Fruit fly (Drosophila melanogaster) whole organism, wandering third instar larva: Measurements from ENCODE around the gene CG10286.

Source experiments
- CG32264 ChIP-seq: fragments of 200-800 bp; sonication (Bioruptor generic); optimal IDR thresholded peaks from 2 replicates; lab custom pipeline; 2016; ENCODE audit warnings: missing biosample characterization, missing genetic modification characterization
- GATAd ChIP-seq: sonication (Bioruptor generic); optimal IDR thresholded peaks from 2 replicates; lab custom pipeline; 2016; ENCODE audit warnings: missing biosample characterization, missing genetic modification characterization
- N ChIP-seq: fragments of >200 bp; optimal IDR thresholded peaks from 2 replicates; lab custom pipeline; 2018; ENCODE audit warnings: missing biosample characterization, missing external identifiers, missing genetic modification characterization
- Rel ChIP-seq, 2 experiments: fragments of 200-800 bp; sonication (Bioruptor generic) in 1 of 2; optimal IDR thresholded peaks; 2 replicates in 1 of 2; 3 replicates in 1 of 2; lab custom pipeline; 2016 to 2019; ENCODE audit warnings: mild to moderate bottlenecking in 2 of 2, missing biosample characterization in 2 of 2, missing genetic modification characterization in 2 of 2, moderate library complexity in 1 of 2
- dsf ChIP-seq: sonication (Bioruptor generic); optimal IDR thresholded peaks from 2 replicates; lab custom pipeline; 2016; ENCODE audit warnings: missing biosample characterization, missing genetic modification characterization, borderline replicate concordance
- h ChIP-seq: fragments of 200-800 bp; sonication (Bioruptor generic); optimal IDR thresholded peaks from 3 replicates; lab custom pipeline; 2016; ENCODE audit warnings: missing biosample characterization, mild to moderate bottlenecking, missing genetic modification characterization
- usp ChIP-seq: fragments of >200 bp; optimal IDR thresholded peaks from 2 replicates; lab custom pipeline; 2017; ENCODE audit warnings: missing biosample characterization, missing genetic modification characterization

DNA sequence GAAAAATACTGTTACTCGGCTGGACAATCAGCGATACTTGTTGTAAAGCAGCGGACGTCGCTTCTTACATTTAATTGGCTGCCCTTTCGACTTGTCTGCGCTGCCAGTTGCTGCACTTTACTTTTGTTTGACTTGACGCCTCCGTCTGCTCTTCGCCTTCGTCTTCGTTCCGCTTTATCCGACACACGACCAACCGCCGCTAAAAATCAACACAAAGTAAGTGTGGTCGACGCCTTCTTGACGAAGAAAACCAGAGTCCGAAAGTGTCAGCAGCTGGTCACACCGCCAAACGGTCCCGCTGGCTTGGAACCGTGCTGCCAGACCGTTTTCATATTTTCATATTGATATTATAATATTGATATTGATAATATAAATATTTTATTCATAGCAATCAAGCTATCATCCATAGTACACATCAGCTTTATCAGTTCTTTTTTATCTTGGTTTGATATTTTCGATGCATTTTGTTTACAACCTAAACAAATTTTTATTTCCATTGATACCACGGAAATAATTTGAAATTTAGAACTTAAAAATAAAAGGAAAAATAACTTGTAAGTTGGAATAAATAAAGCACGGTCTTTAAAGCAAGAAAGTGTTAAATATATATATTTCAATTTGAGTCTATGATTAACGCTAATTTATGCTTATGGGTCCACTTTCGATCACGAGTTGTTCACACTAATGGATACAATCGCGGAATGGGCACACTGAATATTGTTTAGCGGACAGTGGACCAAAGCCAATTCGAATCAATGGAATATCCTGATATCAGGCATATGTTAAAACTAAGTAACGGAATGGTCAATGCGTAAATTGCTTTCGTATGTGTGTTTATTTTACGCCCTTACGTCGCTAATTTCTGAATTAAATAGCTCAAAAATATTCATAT is 37.2 kb downstream of the CG10286 start, which contains the start of gene Dmtn:
- no peak for TF ChIP-seq usp
- TF ChIP-seq GATAd, result no peak
- no peak for TF ChIP-seq CG32264 (GFP tag; lab: Kevin White, UChicago)
- TF ChIP-seq Rel (GFP tag; optimal IDR thresholded peaks at IDR 0.05; lab: Kevin White, UChicago), result no peak
- TF ChIP-seq Rel (tag; optimal IDR thresholded peaks at IDR 0.05; lab: Kevin White, UChicago), result peak; percentile 42
- TF ChIP-seq h, result peak; percentile 25
- no peak for TF ChIP-seq dsf (GFP tag; lab: Kevin White, UChicago)
- no peak for TF ChIP-seq N
